Worm (Caenorhabditis elegans): ENCODE measurements around the gene dod-6.

ce11 chrIII:10215882-10216281 is 18.4 kb downstream of the dod-6 start:
- no peak for TF ChIP-seq hmg-1.2 (GFP tag; IDR thresholded peaks at IDR 0.05)
- no peak for TF ChIP-seq ztf-25 (GFP tag; IDR thresholded peaks at IDR 0.05)
- TF ChIP-seq mcd-1 (GFP tag; IDR thresholded peaks at IDR 0.05): no peak
- no peak for TF ChIP-seq pha-4 (tag; optimal IDR thresholded peaks at IDR 0.05)
- no peak for TF ChIP-seq ets-4 (GFP tag; optimal IDR thresholded peaks at IDR 0.05)
- TF ChIP-seq Y95B8A.8 (GFP tag; IDR thresholded peaks at IDR 0.05): no peak

Measured in whole organism, young adult.